Worm (Caenorhabditis elegans) whole organism, L4 larva: Measurements from ENCODE around the gene vha-15.

ENCODE experiments used
- F44E2.7 ChIP-seq: fragments of 200-800 bp; sonication (Bioruptor generic); IDR thresholded peaks from 2 replicates; pipeline ENCODE4 v2.1.2; 2022; ENCODE audit warnings: missing genetic modification characterization, missing compliant biosample characterization
- T26A8.4 ChIP-seq: fragments of 200-800 bp; sonication (Bioruptor generic); IDR thresholded peaks from 2 replicates; pipeline ENCODE4 v1.3.6; 2022; ENCODE audit warnings: missing genetic modification characterization, missing compliant biosample characterization
- Y48G9A.11 ChIP-seq: fragments of 200-800 bp; sonication (Bioruptor generic); IDR thresholded peaks from 2 replicates; pipeline ENCODE4 v1.3.6; 2022; ENCODE audit warnings: missing genetic modification reagents, missing genetic modification characterization, missing compliant biosample characterization
- Y5F2A.4 ChIP-seq: fragments of 200-800 bp; sonication (Bioruptor generic); optimal IDR thresholded peaks from 2 replicates; lab custom pipeline; 2018; ENCODE audit warnings: mild to moderate bottlenecking, missing genetic modification characterization, missing compliant biosample characterization
- Y75B8A.6 ChIP-seq: fragments of 200-800 bp; sonication (Bioruptor generic); IDR thresholded peaks from 2 replicates; pipeline ENCODE4 v1.3.6; 2022; ENCODE audit warnings: missing genetic modification reagents, missing genetic modification characterization, missing compliant biosample characterization
- ZK546.5 ChIP-seq, 2 experiments: sonication (generic microtip); optimal IDR thresholded peaks; 2 replicates each; lab custom pipeline; 2017; ENCODE audit warnings: missing biosample characterization in 2 of 2, missing genetic modification characterization in 2 of 2
- attf-4 ChIP-seq: sonication (generic microtip); optimal IDR thresholded peaks from 3 replicates; lab custom pipeline; 2017; ENCODE audit warnings: missing biosample characterization, missing genetic modification characterization
- daf-12 ChIP-seq: fragments of 150-350 bp; optimal IDR thresholded peaks from 2 replicates; lab custom pipeline; 2014; ENCODE audit warnings: missing biosample characterization, missing genetic modification reagents, missing genetic modification characterization
- daf-16 ChIP-seq, 3 experiments: sonication (generic microtip); optimal IDR thresholded peaks; 2 replicates each; lab custom pipeline; 2016 to 2017; ENCODE audit warnings: missing genetic modification characterization in 3 of 3, missing genetic modification reagents in 3 of 3, mild to moderate bottlenecking in 2 of 3, missing compliant biosample characterization in 2 of 3, missing biosample characterization in 1 of 3, moderate library complexity in 1 of 3
- daf-8 ChIP-seq: fragments of 200-800 bp; sonication (Bioruptor generic); IDR thresholded peaks from 2 replicates; pipeline ENCODE4 v1.3.6; 2022; ENCODE audit warnings: missing genetic modification characterization, missing compliant biosample characterization
- dmd-8 ChIP-seq: fragments of 200-800 bp; sonication (Bioruptor generic); IDR thresholded peaks from 2 replicates; pipeline ENCODE4 v1.3.6; 2022; ENCODE audit warnings: missing genetic modification characterization, missing compliant biosample characterization
- hlh-30 ChIP-seq: sonication (generic microtip); optimal IDR thresholded peaks from 2 replicates; lab custom pipeline; 2017; ENCODE audit warnings: antibody characterized with exemption, mild to moderate bottlenecking, missing genetic modification characterization, missing compliant biosample characterization; ENCODE audit not compliant: insufficient read depth
- hmg-1.1 ChIP-seq: fragments of 200-800 bp; sonication (Bioruptor generic); IDR thresholded peaks from 2 replicates; pipeline ENCODE4 v1.3.6; 2022; ENCODE audit warnings: missing genetic modification reagents, missing genetic modification characterization, missing compliant biosample characterization
- lin-15B ChIP-seq: fragments of 150-350 bp; sonication (generic microtip); optimal IDR thresholded peaks from 3 replicates; lab custom pipeline; 2014; ENCODE audit warnings: missing biosample characterization, missing genetic modification characterization
- lin-29 ChIP-seq: fragments of 200-800 bp; sonication (Bioruptor generic); IDR thresholded peaks from 2 replicates; pipeline ENCODE4 v1.3.6; 2022; ENCODE audit warnings: missing genetic modification reagents, missing genetic modification characterization, missing compliant biosample characterization
- lin-39 ChIP-seq: fragments of 150-350 bp; optimal IDR thresholded peaks from 2 replicates; lab custom pipeline; 2014; ENCODE audit warnings: missing biosample characterization, missing genetic modification reagents, missing genetic modification characterization
- lir-3 ChIP-seq: sonication (generic microtip); optimal IDR thresholded peaks from 2 replicates; lab custom pipeline; 2016; ENCODE audit warnings: mild to moderate bottlenecking, missing genetic modification characterization, missing compliant biosample characterization
- lsy-2 ChIP-seq, 2 experiments: fragments of 150-350 bp in 1 of 2; sonication (generic microtip) in 1 of 2; optimal IDR thresholded peaks; 2 replicates each; lab custom pipeline; 2014 to 2017; ENCODE audit warnings: missing biosample characterization in 2 of 2, missing genetic modification characterization in 2 of 2
- madf-9 ChIP-seq: fragments of 200-800 bp; sonication (Bioruptor generic); conservative IDR thresholded peaks from 2 replicates; pipeline ENCODE4 v1.3.6; 2022; ENCODE audit warnings: missing genetic modification reagents, missing genetic modification characterization, missing compliant biosample characterization
- mdl-1 ChIP-seq, 2 experiments: fragments of 150-350 bp in 1 of 2; sonication (generic microtip) in 1 of 2; optimal IDR thresholded peaks; 2 replicates each; lab custom pipeline; 2014 to 2017; ENCODE audit warnings: missing biosample characterization in 2 of 2, missing genetic modification characterization in 2 of 2
- mxl-3 ChIP-seq: fragments of 200-800 bp; sonication (Bioruptor generic); optimal IDR thresholded peaks from 2 replicates; lab custom pipeline; 2018; ENCODE audit warnings: mild to moderate bottlenecking, missing genetic modification characterization, missing compliant biosample characterization
- nhr-10 ChIP-seq: fragments of 150-350 bp; optimal IDR thresholded peaks from 2 replicates; lab custom pipeline; 2014; ENCODE audit warnings: missing biosample characterization, missing genetic modification characterization
- nhr-41 ChIP-seq: fragments of 200-800 bp; sonication (Bioruptor generic); IDR thresholded peaks from 2 replicates; pipeline ENCODE4 v1.3.6; 2022; ENCODE audit warnings: missing genetic modification reagents, missing genetic modification characterization, missing compliant biosample characterization
- nhr-42 ChIP-seq: fragments of 200-800 bp; sonication (Bioruptor generic); IDR thresholded peaks from 2 replicates; pipeline ENCODE4 v1.3.6; 2022; ENCODE audit warnings: missing genetic modification characterization, missing compliant biosample characterization
- nhr-77 ChIP-seq: fragments of 150-350 bp; optimal IDR thresholded peaks from 2 replicates; lab custom pipeline; 2014; ENCODE audit warnings: missing biosample characterization, missing genetic modification characterization
- pha-4 ChIP-seq, 2 experiments: fragments of 150-350 bp in 1 of 2; fragments of 200-800 bp in 1 of 2; sonication (Bioruptor generic) in 1 of 2; IDR thresholded peaks in 1 of 2; optimal IDR thresholded peaks in 1 of 2; 2 replicates each; pipeline versions ENCODE4 v1.3.6 to Lab custom; 2014 to 2022; ENCODE audit warnings: missing genetic modification characterization in 2 of 2, missing genetic modification reagents in 2 of 2, missing biosample characterization in 1 of 2, missing compliant biosample characterization in 1 of 2
- php-3 ChIP-seq: fragments of 200-800 bp; sonication (Bioruptor generic); IDR thresholded peaks from 2 replicates; pipeline ENCODE4 v1.3.6; 2022; ENCODE audit warnings: missing genetic modification reagents, missing genetic modification characterization, missing compliant biosample characterization
- saeg-2 ChIP-seq: fragments of 200-800 bp; sonication (Bioruptor generic); IDR thresholded peaks from 2 replicates; pipeline ENCODE4 v1.3.6; 2022; ENCODE audit warnings: missing genetic modification reagents, missing genetic modification characterization, missing compliant biosample characterization
- skn-1 ChIP-seq: fragments of 150-350 bp; optimal IDR thresholded peaks from 2 replicates; lab custom pipeline; 2014; ENCODE audit warnings: missing biosample characterization, missing genetic modification characterization
- tag-97 ChIP-seq: fragments of 200-800 bp; sonication (Bioruptor generic); IDR thresholded peaks from 2 replicates; pipeline ENCODE4 v1.3.6; 2022; ENCODE audit warnings: missing genetic modification characterization, missing compliant biosample characterization
- unc-130 ChIP-seq: sonication (generic microtip); optimal IDR thresholded peaks from 2 replicates; lab custom pipeline; 2016; ENCODE audit warnings: missing genetic modification reagents, missing genetic modification characterization, missing compliant biosample characterization
- zag-1 ChIP-seq: fragments of 150-350 bp; optimal IDR thresholded peaks from 2 replicates; lab custom pipeline; 2014; ENCODE audit warnings: missing biosample characterization, missing genetic modification characterization
- zfp-2 ChIP-seq: sonication (generic microtip); optimal IDR thresholded peaks from 2 replicates; lab custom pipeline; 2016; ENCODE audit warnings: mild to moderate bottlenecking, missing genetic modification characterization, missing compliant biosample characterization
- zip-11 ChIP-seq: fragments of 200-800 bp; sonication (Bioruptor generic); IDR thresholded peaks from 2 replicates; pipeline ENCODE4 v1.3.6; 2022; ENCODE audit warnings: missing genetic modification characterization, missing compliant biosample characterization
- zip-2 ChIP-seq: fragments of 150-350 bp; optimal IDR thresholded peaks from 2 replicates; lab custom pipeline; 2014; ENCODE audit warnings: missing biosample characterization, missing genetic modification characterization

The vha-15 gene

DNA sequence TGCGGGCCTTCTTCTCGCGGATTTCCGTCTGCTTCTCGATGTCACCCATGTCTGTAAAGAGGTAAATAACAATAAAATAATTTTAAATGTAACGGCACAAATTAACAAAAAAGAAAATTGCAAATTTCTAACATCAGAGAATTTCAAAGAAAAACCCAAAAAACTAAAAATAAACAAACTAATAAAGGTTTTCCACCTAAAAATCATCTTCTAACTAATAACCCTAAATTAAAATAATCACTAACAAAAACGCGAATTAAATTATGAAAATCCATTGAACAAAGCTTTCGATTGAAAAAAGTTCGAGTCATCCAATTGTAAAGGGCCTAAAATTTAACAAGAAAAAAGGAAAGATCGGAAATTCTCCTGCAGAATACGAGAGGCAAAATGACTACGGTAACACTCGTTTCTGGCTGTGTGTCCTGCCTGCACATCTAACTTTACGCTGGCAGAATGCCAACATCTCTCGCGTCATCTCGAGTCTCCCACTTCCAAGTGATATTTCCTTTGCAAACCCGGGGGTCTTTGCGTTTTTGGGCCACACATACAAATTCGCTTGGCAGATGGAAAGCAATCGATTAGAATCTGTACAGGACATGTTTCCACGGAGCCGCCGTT is 5.0 kb downstream of the vha-15 start, which contains the start of gene rpl-11.2 (continued):
- TF ChIP-seq T26A8.4 (GFP tag; lab: Robert Waterston, UW) (peak; percentile 94), nhr-41 (GFP tag; lab: Robert Waterston, UW) (no peak), mdl-1 (tag; optimal IDR thresholded peaks at IDR 0.05; lab: Kevin White, UChicago) (peak in 1 of 2 experiments; percentile 80), pha-4 (GFP tag; IDR thresholded peaks at IDR 0.05; lab: Robert Waterston, UW) (peak; percentile 86), pha-4 (tag; optimal IDR thresholded peaks at IDR 0.05; lab: Kevin White, UChicago) (peak; percentile 96), hmg-1.1 (peak; percentile 94), nhr-10 (tag; lab: Kevin White, UChicago) (peak; percentile 66), skn-1 (tag; lab: Kevin White, UChicago) (no peak), zfp-2 (peak; percentile 96), Y5F2A.4 (GFP tag; lab: Kevin White, UChicago) (no peak), nhr-77 (tag; lab: Kevin White, UChicago) (peak; percentile 97), attf-4 (tag; lab: Kevin White, UChicago) (peak; percentile 36), saeg-2 (GFP tag; lab: Robert Waterston, UW) (peak; percentile 85), F44E2.7 (GFP tag; lab: Robert Waterston, UW) (no peak), lir-3 (tag; lab: Kevin White, UChicago) (no peak), zip-11 (GFP tag; lab: Robert Waterston, UW) (no peak), mxl-3 (GFP tag; lab: Kevin White, UChicago) (peak; percentile 84), zag-1 (tag; lab: Kevin White, UChicago) (peak; percentile 73)

DNA sequence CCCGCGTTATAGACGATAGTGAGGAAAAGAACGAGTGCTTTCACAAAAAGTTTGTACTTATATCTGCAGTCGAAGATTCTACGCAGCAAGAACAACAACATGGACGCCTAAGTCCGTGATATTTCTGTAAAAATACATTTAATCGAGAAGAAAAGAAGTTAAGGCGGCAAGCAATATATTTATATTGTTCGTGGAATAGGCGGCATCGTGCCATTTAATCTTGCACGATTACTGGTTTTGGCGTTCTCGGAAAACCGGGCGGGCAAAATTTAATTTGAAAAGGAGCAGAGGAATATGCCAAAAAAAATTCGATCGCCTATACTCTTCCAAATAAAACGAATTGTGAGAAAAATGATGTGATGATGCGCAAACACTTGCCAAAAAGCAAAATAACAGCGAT is 9.2 kb downstream of the vha-15 start, which contains the start of gene AH9.1:
AH9.1 (minus strand) TSS at position 101 of the 400 bp plus-strand sequence.
- TF ChIP-seq php-3 (no peak), tag-97 (no peak), unc-130 (GFP tag; lab: Kevin White, UChicago) (no peak)

DNA sequence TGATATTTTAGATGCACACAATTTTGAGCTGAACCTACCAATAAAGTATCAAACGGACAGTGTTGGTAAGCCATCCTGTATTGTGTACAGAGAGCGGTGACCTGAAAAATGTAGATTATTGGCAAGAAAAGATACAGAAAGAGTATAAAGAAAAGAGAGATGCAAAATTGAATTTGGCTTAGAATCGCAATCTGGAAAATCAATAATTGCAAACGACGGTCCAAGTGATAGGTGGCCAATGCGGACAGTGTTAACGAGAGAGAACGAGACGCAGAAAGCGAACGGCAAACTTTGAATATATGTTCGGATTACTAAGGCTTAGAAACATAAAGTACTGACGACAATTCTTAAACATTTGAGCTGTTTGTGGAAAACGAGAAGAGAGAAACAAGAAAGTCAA is 20.3 kb downstream of the vha-15 start, which contains the start of gene crn-4:
crn-4 (minus strand) TSS at position 101 of the 400 bp plus-strand sequence.
- TF ChIP-seq zip-2 (tag; lab: Kevin White, UChicago) (no peak), Y75B8A.6 (GFP tag; lab: Robert Waterston, UW) (no peak), lsy-2 (tag; optimal IDR thresholded peaks at IDR 0.05; lab: Kevin White, UChicago) (no peak), ZK546.5 (tag; optimal IDR thresholded peaks at IDR 0.05; lab: Kevin White, UChicago) (no peak), nhr-42 (no peak), hlh-30 (no peak), nhr-10 (tag; lab: Kevin White, UChicago) (no peak), zip-11 (GFP tag; lab: Robert Waterston, UW) (no peak), madf-9 (GFP tag; lab: Robert Waterston, UW) (no peak), daf-8 (GFP tag; lab: Robert Waterston, UW) (no peak), daf-16 (GFP tag; optimal IDR thresholded peaks at IDR 0.05; lab: Kevin White, UChicago) (no peak), daf-16 (tag; optimal IDR thresholded peaks at IDR 0.05; lab: Kevin White, UChicago) (no peak), lin-39 (tag; lab: Kevin White, UChicago) (no peak), Y48G9A.11 (no peak), dmd-8 (no peak), lin-29 (GFP tag; lab: Robert Waterston, UW) (no peak), lin-15B (tag; lab: Kevin White, UChicago) (no peak), T26A8.4 (GFP tag; lab: Robert Waterston, UW) (no peak), daf-12 (no peak)
